Worm (Caenorhabditis elegans): ENCODE measurements around the gene gst-14.

Gene gst-14

ce11 chrII:13638576-13638975 is 22.7 kb upstream of the gst-14 start:
- TF ChIP-seq sea-1 (GFP tag; conservative IDR thresholded peaks at IDR 0.05) (no peak), tbx-11 (GFP tag; IDR thresholded peaks at IDR 0.05) (no peak), ama-1 (optimal IDR thresholded peaks at IDR 0.05) (no peak), ceh-36 (tag; optimal IDR thresholded peaks at IDR 0.05) (no peak), ceh-13 (GFP tag; optimal IDR thresholded peaks at IDR 0.05) (no peak), tra-4 (tag; optimal IDR thresholded peaks at IDR 0.05) (no peak), ets-7 (tag; optimal IDR thresholded peaks at IDR 0.05) (no peak), aly-1 (tag; optimal IDR thresholded peaks at IDR 0.05) (no peak), tbx-37 (GFP tag; conservative IDR thresholded peaks at IDR 0.05) (no peak), scrt-1 (GFP tag; IDR thresholded peaks at IDR 0.05) (no peak), pes-1 (GFP tag; IDR thresholded peaks at IDR 0.05) (no peak), flt-1 (GFP tag; IDR thresholded peaks at IDR 0.05) (no peak), F13C5.2 (tag; optimal IDR thresholded peaks at IDR 0.05) (no peak), hmg-4 (GFP tag; optimal IDR thresholded peaks at IDR 0.05) (no peak), B0310.2 (tag; optimal IDR thresholded peaks at IDR 0.05) (no peak), hmbx-1 (tag; optimal IDR thresholded peaks at IDR 0.05) (no peak)

DNA sequence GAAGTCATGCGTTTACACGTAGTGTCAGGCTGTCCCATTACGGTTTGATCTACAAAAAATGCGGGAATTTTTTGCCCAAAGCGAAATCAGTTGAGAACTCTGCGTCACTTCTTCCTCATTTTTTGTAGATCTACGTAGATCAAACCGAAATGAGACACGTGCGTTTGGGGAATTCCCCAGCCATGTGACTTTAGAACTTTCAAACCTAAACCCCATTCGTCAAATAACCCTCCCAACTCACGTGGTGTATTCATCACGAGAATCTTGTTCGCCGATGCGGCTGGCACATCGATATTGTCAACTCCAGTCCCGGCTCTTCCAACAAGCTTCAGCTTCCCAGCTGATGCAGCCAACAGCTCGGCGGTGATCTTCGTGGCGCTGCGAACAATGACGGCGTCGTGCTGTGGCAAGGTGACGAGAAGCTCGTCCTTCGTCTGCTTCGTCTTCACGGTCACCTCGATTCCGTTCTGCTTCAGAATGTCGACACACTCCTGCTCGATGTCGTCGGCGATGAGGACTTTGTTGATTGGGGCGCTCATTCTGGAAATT is 22.1 kb upstream of the gst-14 start, which contains the start of gene phdh-1:
TSS of gene phdh-1 (minus strand) at position 540 of the 549 bp plus-strand sequence.
- TF ChIP-seq pes-1 (GFP tag; IDR thresholded peaks at IDR 0.05) (no peak), B0310.2 (tag; optimal IDR thresholded peaks at IDR 0.05) (no peak), scrt-1 (GFP tag; IDR thresholded peaks at IDR 0.05) (no peak), aly-1 (tag; optimal IDR thresholded peaks at IDR 0.05) (no peak), flt-1 (GFP tag; IDR thresholded peaks at IDR 0.05) (no peak), ceh-36 (tag; optimal IDR thresholded peaks at IDR 0.05) (no peak), ceh-13 (GFP tag; optimal IDR thresholded peaks at IDR 0.05) (no peak), tbx-37 (GFP tag; conservative IDR thresholded peaks at IDR 0.05) (no peak)

DNA sequence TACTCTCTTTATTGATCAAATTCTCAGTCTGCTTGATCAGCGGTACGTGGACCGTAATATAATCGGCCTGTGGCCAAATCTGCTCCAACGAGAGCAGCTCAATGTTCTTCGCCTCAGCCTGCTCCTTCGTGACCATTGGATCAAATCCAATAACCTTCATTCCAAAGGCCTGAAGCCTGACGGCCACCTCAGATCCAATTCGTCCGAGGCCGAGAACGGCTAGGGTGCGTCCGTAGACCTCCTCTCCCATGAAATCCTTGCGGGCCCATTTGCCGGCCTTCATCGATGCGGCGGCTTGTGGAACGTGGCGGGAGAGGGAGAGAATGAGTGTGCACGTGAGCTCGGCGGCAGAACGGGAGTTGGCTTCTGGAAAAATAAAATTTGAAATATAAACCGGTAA is 21.6 kb upstream of the gst-14 start:
- no peak for TF ChIP-seq hnd-1 (tag; optimal IDR thresholded peaks at IDR 0.05)
- TF ChIP-seq aly-1 (tag; optimal IDR thresholded peaks at IDR 0.05): peak; percentile 23

DNA sequence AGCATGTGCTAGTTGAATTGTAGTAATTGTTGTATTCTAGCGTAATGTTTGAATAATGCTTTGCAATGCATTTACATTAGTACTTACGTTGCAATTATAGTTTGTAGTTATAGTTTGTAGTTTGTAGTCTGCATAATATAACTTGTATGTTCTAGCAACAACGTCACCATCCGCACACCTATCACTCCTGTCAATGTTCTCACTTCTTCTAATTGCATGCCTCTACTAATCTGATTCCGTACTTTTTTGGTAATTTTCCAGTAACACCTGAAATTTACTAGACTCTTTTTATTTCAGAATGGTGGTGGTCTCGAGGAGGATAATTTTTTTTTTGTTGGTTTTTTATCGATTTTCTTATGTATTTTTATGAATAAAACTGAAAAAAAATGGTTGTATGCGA is 20.7 kb upstream of the gst-14 start:
- TF ChIP-seq B0310.2 (tag; optimal IDR thresholded peaks at IDR 0.05) (peak; percentile 10), F13C5.2 (tag; optimal IDR thresholded peaks at IDR 0.05) (no peak), aly-1 (tag; optimal IDR thresholded peaks at IDR 0.05) (no peak), hmbx-1 (tag; optimal IDR thresholded peaks at IDR 0.05) (no peak), pes-1 (GFP tag; IDR thresholded peaks at IDR 0.05) (no peak), tbx-11 (GFP tag; IDR thresholded peaks at IDR 0.05) (no peak), sea-1 (GFP tag; conservative IDR thresholded peaks at IDR 0.05) (no peak)

ce11 chrII:13632238-13632637 is 16.3 kb upstream of the gst-14 start, which contains the start of gene tag-10:
Gene tag-10 (plus strand): TSS chrII:13632584.
- no peak for TF ChIP-seq scrt-1 (GFP tag; IDR thresholded peaks at IDR 0.05)
- TF ChIP-seq F13C5.2 (tag; optimal IDR thresholded peaks at IDR 0.05): no peak
- no peak for TF ChIP-seq sea-1 (GFP tag; conservative IDR thresholded peaks at IDR 0.05)
- no peak for TF ChIP-seq aly-1 (tag; optimal IDR thresholded peaks at IDR 0.05)
- TF ChIP-seq tra-4 (tag; optimal IDR thresholded peaks at IDR 0.05): no peak
- TF ChIP-seq ets-7 (tag; optimal IDR thresholded peaks at IDR 0.05): no peak
- no peak for TF ChIP-seq flt-1 (GFP tag; IDR thresholded peaks at IDR 0.05)
- TF ChIP-seq hnd-1 (tag; optimal IDR thresholded peaks at IDR 0.05): no peak

- TF ChIP-seq hmg-4 (GFP tag; optimal IDR thresholded peaks at IDR 0.05) (no peak), aly-1 (tag; optimal IDR thresholded peaks at IDR 0.05) (no peak), ceh-13 (GFP tag; optimal IDR thresholded peaks at IDR 0.05) (no peak), ceh-36 (tag; optimal IDR thresholded peaks at IDR 0.05) (no peak), hnd-1 (tag; optimal IDR thresholded peaks at IDR 0.05) (no peak), hmbx-1 (tag; optimal IDR thresholded peaks at IDR 0.05) (no peak), ama-1 (optimal IDR thresholded peaks at IDR 0.05) (no peak), B0310.2 (tag; optimal IDR thresholded peaks at IDR 0.05) (no peak), tbx-11 (GFP tag; IDR thresholded peaks at IDR 0.05) (no peak), tra-4 (tag; optimal IDR thresholded peaks at IDR 0.05) (no peak), F13C5.2 (tag; optimal IDR thresholded peaks at IDR 0.05) (no peak), scrt-1 (GFP tag; IDR thresholded peaks at IDR 0.05) (no peak), tbx-37 (GFP tag; conservative IDR thresholded peaks at IDR 0.05) (no peak), sea-1 (GFP tag; conservative IDR thresholded peaks at IDR 0.05) (no peak), pes-1 (GFP tag; IDR thresholded peaks at IDR 0.05) (no peak), flt-1 (GFP tag; IDR thresholded peaks at IDR 0.05) (no peak)
Measured at ce11 chrII:13630690-13631089, 14.8 kb upstream of the gst-14 start, which contains the start of the genes gst-17 and gst-18. Gene gst-17 (minus strand): TSS chrII:13630790. Gene gst-18 (minus strand): TSS chrII:13630887.

ce11 chrII:13627001-13627400 is 11.1 kb upstream of the gst-14 start, which contains the start of gene gst-19:
Gene gst-19 (minus strand): TSS chrII:13627145.
- TF ChIP-seq tbx-11 (GFP tag; IDR thresholded peaks at IDR 0.05) (no peak), ama-1 (optimal IDR thresholded peaks at IDR 0.05) (no peak), tra-4 (tag; optimal IDR thresholded peaks at IDR 0.05) (no peak), aly-1 (tag; optimal IDR thresholded peaks at IDR 0.05) (no peak), ets-7 (tag; optimal IDR thresholded peaks at IDR 0.05) (no peak), ceh-13 (GFP tag; optimal IDR thresholded peaks at IDR 0.05) (no peak), hmbx-1 (tag; optimal IDR thresholded peaks at IDR 0.05) (no peak), pes-1 (GFP tag; IDR thresholded peaks at IDR 0.05) (no peak), hnd-1 (tag; optimal IDR thresholded peaks at IDR 0.05) (no peak), scrt-1 (GFP tag; IDR thresholded peaks at IDR 0.05) (no peak), flt-1 (GFP tag; IDR thresholded peaks at IDR 0.05) (no peak), ceh-36 (tag; optimal IDR thresholded peaks at IDR 0.05) (no peak), sea-1 (GFP tag; conservative IDR thresholded peaks at IDR 0.05) (no peak), B0310.2 (tag; optimal IDR thresholded peaks at IDR 0.05) (no peak), F13C5.2 (tag; optimal IDR thresholded peaks at IDR 0.05) (no peak), hmg-4 (GFP tag; optimal IDR thresholded peaks at IDR 0.05) (no peak), tbx-37 (GFP tag; conservative IDR thresholded peaks at IDR 0.05) (no peak)

- no peak for TF ChIP-seq hmbx-1 (tag; optimal IDR thresholded peaks at IDR 0.05)
- TF ChIP-seq tra-4 (tag; optimal IDR thresholded peaks at IDR 0.05): no peak
Measured at ce11 chrII:13624330-13624729, 8.4 kb upstream of the gst-14 start, which contains the start of gene gst-16. Gene gst-16 (minus strand): TSS chrII:13624440.
